Worm (Caenorhabditis elegans) whole organism, mixed stage, embryonic: Measurements from ENCODE around the gene T10D4.14.
"Not testable (repeated sequence)": the region's sequence is repeated elsewhere in the genome, so short reads cannot be mapped to it uniquely, and the experiment has no call there.

Source experiments
- M03D4.4 ChIP-seq: sonication (generic microtip); optimal IDR thresholded peaks from 2 replicates; lab custom pipeline; 2017; ENCODE audit warnings: mild to moderate bottlenecking, missing genetic modification characterization, missing compliant biosample characterization
- bed-3 ChIP-seq: fragments of 200-800 bp; sonication (Bioruptor generic); optimal IDR thresholded peaks from 3 replicates; lab custom pipeline; 2018; ENCODE audit warnings: mild to moderate bottlenecking, missing genetic modification characterization, moderate library complexity, missing compliant biosample characterization
- blmp-1 ChIP-seq: fragments of 150-350 bp; optimal IDR thresholded peaks from 2 replicates; lab custom pipeline; 2014; ENCODE audit warnings: missing biosample characterization, missing genetic modification characterization
- ceh-39 ChIP-seq: fragments of 150-350 bp; optimal IDR thresholded peaks from 2 replicates; lab custom pipeline; 2014; ENCODE audit warnings: missing biosample characterization, missing genetic modification characterization
- ceh-43 ChIP-seq: fragments of 200-800 bp; sonication (Bioruptor generic); optimal IDR thresholded peaks from 2 replicates; lab custom pipeline; 2018; ENCODE audit warnings: mild to moderate bottlenecking, missing genetic modification characterization, moderate library complexity, missing compliant biosample characterization
- ceh-83 ChIP-seq: fragments of 200-800 bp; sonication (Bioruptor generic); optimal IDR thresholded peaks from 2 replicates; lab custom pipeline; 2018; ENCODE audit warnings: mild to moderate bottlenecking, missing genetic modification characterization, missing compliant biosample characterization
- ces-1 ChIP-seq: fragments of 150-350 bp; optimal IDR thresholded peaks from 2 replicates; lab custom pipeline; 2014; ENCODE audit warnings: missing biosample characterization, missing genetic modification reagents, missing genetic modification characterization
- cnd-1 ChIP-seq: fragments of 200-800 bp; sonication (Bioruptor generic); optimal IDR thresholded peaks from 2 replicates; lab custom pipeline; 2018; ENCODE audit warnings: mild to moderate bottlenecking, missing genetic modification characterization, missing compliant biosample characterization
- drap-1 ChIP-seq: fragments of 200-800 bp; sonication (Bioruptor generic); optimal IDR thresholded peaks from 3 replicates; lab custom pipeline; 2018; ENCODE audit warnings: mild to moderate bottlenecking, missing genetic modification characterization, missing compliant biosample characterization
- elt-1 ChIP-seq: sonication (generic microtip); optimal IDR thresholded peaks from 2 replicates; lab custom pipeline; 2017; ENCODE audit warnings: missing genetic modification characterization, mild to moderate bottlenecking, missing compliant biosample characterization, antibody characterized with exemption, moderate library complexity, borderline replicate concordance; ENCODE audit not compliant: insufficient read depth
- elt-3 ChIP-seq: fragments of 150-350 bp; optimal IDR thresholded peaks from 2 replicates; lab custom pipeline; 2014; ENCODE audit warnings: missing biosample characterization, missing genetic modification characterization
- flh-1 ChIP-seq: fragments of 200-800 bp; sonication (Bioruptor generic); optimal IDR thresholded peaks from 2 replicates; lab custom pipeline; 2018; ENCODE audit warnings: mild to moderate bottlenecking, missing genetic modification characterization, moderate library complexity, missing compliant biosample characterization
- hlh-1 ChIP-seq: fragments of 150-350 bp; optimal IDR thresholded peaks from 2 replicates; lab custom pipeline; 2014; ENCODE audit warnings: missing biosample characterization, missing genetic modification reagents, missing genetic modification characterization
- lin-13 ChIP-seq: fragments of 150-350 bp; optimal IDR thresholded peaks from 2 replicates; lab custom pipeline; 2014; ENCODE audit warnings: missing biosample characterization, missing genetic modification characterization
- lin-32 ChIP-seq: fragments of 200-800 bp; sonication (Bioruptor generic); optimal IDR thresholded peaks from 2 replicates; lab custom pipeline; 2018; ENCODE audit warnings: mild to moderate bottlenecking, missing genetic modification characterization, missing compliant biosample characterization
- lsy-2 ChIP-seq: fragments of 150-350 bp; optimal IDR thresholded peaks from 2 replicates; lab custom pipeline; 2014; ENCODE audit warnings: missing biosample characterization, missing genetic modification characterization
- mab-5 ChIP-seq: fragments of 150-350 bp; optimal IDR thresholded peaks from 2 replicates; lab custom pipeline; 2014; ENCODE audit warnings: missing biosample characterization, missing genetic modification characterization
- mep-1 ChIP-seq: fragments of 150-350 bp; optimal IDR thresholded peaks from 2 replicates; lab custom pipeline; 2017; ENCODE audit warnings: missing biosample characterization, missing genetic modification reagents, missing genetic modification characterization, inconsistent platforms
- mls-2 ChIP-seq: sonication (generic microtip); optimal IDR thresholded peaks from 2 replicates; lab custom pipeline; 2016; ENCODE audit warnings: mild to moderate bottlenecking, missing genetic modification characterization, moderate library complexity, missing compliant biosample characterization
- nhr-2 ChIP-seq: fragments of 150-350 bp; optimal IDR thresholded peaks from 2 replicates; lab custom pipeline; 2014; ENCODE audit warnings: missing biosample characterization, missing genetic modification characterization
- nhr-237 ChIP-seq: fragments of 150-350 bp; optimal IDR thresholded peaks from 2 replicates; lab custom pipeline; 2014; ENCODE audit warnings: missing biosample characterization, missing genetic modification characterization
- nhr-28 ChIP-seq: fragments of 150-350 bp; optimal IDR thresholded peaks from 2 replicates; lab custom pipeline; 2014; ENCODE audit warnings: missing biosample characterization, missing genetic modification characterization
- nhr-76 ChIP-seq: sonication (generic microtip); optimal IDR thresholded peaks from 2 replicates; lab custom pipeline; 2017; ENCODE audit warnings: missing biosample characterization, missing genetic modification characterization
- pha-4 ChIP-seq: fragments of 150-350 bp; optimal IDR thresholded peaks from 2 replicates; lab custom pipeline; 2018; ENCODE audit warnings: missing biosample characterization, missing genetic modification reagents, missing genetic modification characterization
- sem-2 ChIP-seq: fragments of 200-800 bp; sonication (Bioruptor generic); optimal IDR thresholded peaks from 2 replicates; lab custom pipeline; 2018; ENCODE audit warnings: mild to moderate bottlenecking, missing genetic modification characterization, missing compliant biosample characterization
- snpc-4 ChIP-seq: fragments of 150-350 bp; optimal IDR thresholded peaks from 2 replicates; lab custom pipeline; 2014; ENCODE audit warnings: missing biosample characterization, missing genetic modification characterization
- sptf-1 ChIP-seq: sonication (generic microtip); optimal IDR thresholded peaks from 2 replicates; lab custom pipeline; 2017; ENCODE audit warnings: mild to moderate bottlenecking, missing genetic modification characterization, moderate library complexity, missing compliant biosample characterization
- tbx-8 ChIP-seq: fragments of 200-800 bp; sonication (Bioruptor generic); optimal IDR thresholded peaks from 2 replicates; lab custom pipeline; 2018; ENCODE audit warnings: mild to moderate bottlenecking, missing genetic modification characterization, moderate library complexity, missing compliant biosample characterization
- unc-120 ChIP-seq: sonication (generic microtip); optimal IDR thresholded peaks from 2 replicates; lab custom pipeline; 2017; ENCODE audit warnings: missing genetic modification characterization, missing compliant biosample characterization; ENCODE audit not compliant: poor library complexity, severe bottlenecking
- unc-39 ChIP-seq: fragments of 150-350 bp; optimal IDR thresholded peaks from 2 replicates; lab custom pipeline; 2014; ENCODE audit warnings: missing biosample characterization, missing genetic modification characterization
- zip-8 ChIP-seq: fragments of 150-350 bp; optimal IDR thresholded peaks from 2 replicates; lab custom pipeline; 2014; ENCODE audit warnings: missing biosample characterization, missing genetic modification characterization
- ztf-11 ChIP-seq: fragments of 150-350 bp; optimal IDR thresholded peaks from 2 replicates; lab custom pipeline; 2014; ENCODE audit warnings: missing biosample characterization, missing genetic modification characterization

Gene T10D4.14

ce11 chrII:3145842-3146241 lies 5.7 kb downstream of the T10D4.14 start, which contains the start of gene T10D4.15:
T10D4.15 (plus strand) TSS chrII:3146142.
- TF ChIP-seq snpc-4 (tag; lab: Kevin White, UChicago) (no peak), ceh-39 (tag; lab: Kevin White, UChicago) (no peak), sem-2 (GFP tag; lab: Kevin White, UChicago) (no peak), mep-1 (no peak), mab-5 (tag; lab: Kevin White, UChicago) (no peak), hlh-1 (tag; lab: Kevin White, UChicago) (no peak), blmp-1 (tag; lab: Kevin White, UChicago) (no peak), lin-32 (GFP tag; lab: Kevin White, UChicago) (no peak), ceh-43 (GFP tag; lab: Kevin White, UChicago) (no peak), mls-2 (no peak), zip-8 (no peak), unc-120 (tag; lab: Kevin White, UChicago) (no peak), bed-3 (GFP tag; lab: Kevin White, UChicago) (no peak), nhr-28 (tag; lab: Kevin White, UChicago) (no peak), ztf-11 (tag; lab: Kevin White, UChicago) (no peak)
- TF ChIP-seq, all 35 proteins: peak for 0

- TF ChIP-seq snpc-4 (tag; lab: Kevin White, UChicago); unc-39 (tag; lab: Kevin White, UChicago); nhr-2: not testable (repeated sequence)
Observed at ce11 chrII:3144552-3144951, 7.0 kb downstream of the T10D4.14 start, which contains the start of gene sri-43. sri-43 (minus strand) TSS chrII:3144652.

- TF ChIP-seq nhr-2; ceh-83 (GFP tag; lab: Kevin White, UChicago); nhr-28 (tag; lab: Kevin White, UChicago): not testable (repeated sequence)
Observed at ce11 chrII:3142855-3143254, 8.7 kb downstream of the T10D4.14 start, which contains the start of gene sri-42. sri-42 (minus strand) TSS chrII:3142955.

- TF ChIP-seq lin-13 (tag; lab: Kevin White, UChicago): no peak
- TF ChIP-seq elt-3 (tag; lab: Kevin White, UChicago): no peak
- no peak for TF ChIP-seq lsy-2 (tag; lab: Kevin White, UChicago)
- no peak for TF ChIP-seq M03D4.4
Observed at ce11 chrII:3137804-3138203, 13.7 kb downstream of the T10D4.14 start, which contains the start of gene sri-54. sri-54 (minus strand) TSS chrII:3137904.

ce11 chrII:3135293-3135692 lies 16.2 kb downstream of the T10D4.14 start:
- no peak for TF ChIP-seq ztf-11 (tag; lab: Kevin White, UChicago)
- TF ChIP-seq drap-1 (GFP tag; lab: Kevin White, UChicago): no peak
- no peak for TF ChIP-seq elt-1 (tag; lab: Kevin White, UChicago)
- no peak for TF ChIP-seq ceh-39 (tag; lab: Kevin White, UChicago)
- TF ChIP-seq elt-3 (tag; lab: Kevin White, UChicago): no peak
- no peak for TF ChIP-seq zip-8
- no peak for TF ChIP-seq sem-2 (GFP tag; lab: Kevin White, UChicago)
- TF ChIP-seq ces-1 (GFP tag; lab: Kevin White, UChicago): no peak
- no peak for TF ChIP-seq flh-1 (GFP tag; lab: Kevin White, UChicago)
- TF ChIP-seq pha-4: no peak
- TF ChIP-seq, all 35 proteins: peak for 0

- TF ChIP-seq sptf-1: no peak
- no peak for TF ChIP-seq pha-4
- no peak for TF ChIP-seq hlh-1 (tag; lab: Kevin White, UChicago)
- no peak for TF ChIP-seq tbx-8 (GFP tag; lab: Kevin White, UChicago)
- TF ChIP-seq elt-1 (tag; lab: Kevin White, UChicago): no peak
- TF ChIP-seq nhr-28 (tag; lab: Kevin White, UChicago): no peak
- no peak for TF ChIP-seq lsy-2 (tag; lab: Kevin White, UChicago)
- no peak for TF ChIP-seq cnd-1 (tag; lab: Kevin White, UChicago)
- TF ChIP-seq ces-1 (GFP tag; lab: Kevin White, UChicago): no peak
- no peak for TF ChIP-seq nhr-237 (tag; lab: Kevin White, UChicago)
- TF ChIP-seq nhr-76: no peak
- TF ChIP-seq ceh-39 (tag; lab: Kevin White, UChicago): no peak
- no peak for TF ChIP-seq blmp-1 (tag; lab: Kevin White, UChicago)
- TF ChIP-seq zip-8: no peak
Observed at ce11 chrII:3129007-3129406, 22.5 kb downstream of the T10D4.14 start, which contains the start of gene chil-24. chil-24 (plus strand) TSS chrII:3129162.
